Fruit fly (Drosophila melanogaster): Measurements from ENCODE around the gene ChLD3.

Gene ChLD3

dm6 chr2L:16760504-16761417 is 22.1 kb downstream of the ChLD3 start, which contains the start of gene ppk17:
ppk17 (minus strand) TSS chr2L:16760554.
- TF ChIP-seq OdsH (GFP tag; optimal IDR thresholded peaks at IDR 0.05) (no peak), fd85E (GFP tag; optimal IDR thresholded peaks at IDR 0.05) (no peak), CG11762 (GFP tag; optimal IDR thresholded peaks at IDR 0.05; ENCODE audit: insufficient read depth) (no peak), CG10669 (GFP tag; optimal IDR thresholded peaks at IDR 0.05) (no peak), CG11294 (GFP tag; IDR thresholded peaks at IDR 0.05) (no peak), CG6276 (GFP tag; optimal IDR thresholded peaks at IDR 0.05) (peak; percentile 56), CG4318 (GFP tag; optimal IDR thresholded peaks at IDR 0.05) (no peak), ss (GFP tag; optimal IDR thresholded peaks at IDR 0.05) (no peak), Eip78C (GFP tag) (no peak), eg (GFP tag; IDR thresholded peaks at IDR 0.05) (peak; percentile 75; the same call in 2 of the 3 replicates), dac (GFP tag; optimal IDR thresholded peaks at IDR 0.05) (no peak), CG6163 (GFP tag; IDR thresholded peaks at IDR 0.05) (peak; percentile 48; the same call in 1 of the 3 replicates), Ets96B (tag; optimal IDR thresholded peaks at IDR 0.05) (no peak), Sox102F (GFP tag; optimal IDR thresholded peaks at IDR 0.05) (no peak), CG15336 (GFP tag; IDR thresholded peaks at IDR 0.05) (peak; percentile 58), Hr39 (GFP tag; optimal IDR thresholded peaks at IDR 0.05) (no peak), Blimp-1 (GFP tag; optimal IDR thresholded peaks at IDR 0.05) (no peak), salr (GFP tag; optimal IDR thresholded peaks at IDR 0.05) (no peak), acj6 (GFP tag; optimal IDR thresholded peaks at IDR 0.05) (no peak), spab (GFP tag; optimal IDR thresholded peaks at IDR 0.05) (no peak), CG9139 (GFP tag; optimal IDR thresholded peaks at IDR 0.05) (no peak), CG11902 (GFP tag; optimal IDR thresholded peaks at IDR 0.05) (no peak), CG8119 (GFP tag; IDR thresholded peaks at IDR 0.05) (peak; percentile 55), Smox (GFP tag; optimal IDR thresholded peaks at IDR 0.05) (no peak), Gug (GFP tag; IDR thresholded peaks at IDR 0.05) (0 out of 2 replicates have a peak, but pooled peaks have one; percentile 19), CG7368 (GFP tag; optimal IDR thresholded peaks at IDR 0.05) (no peak), CG8632 (GFP tag; optimal IDR thresholded peaks at IDR 0.05) (no peak), svp (GFP tag) (no peak), CG10631 (GFP tag; optimal IDR thresholded peaks at IDR 0.05) (no peak)

- TF ChIP-seq eg (GFP tag; IDR thresholded peaks at IDR 0.05) = 0 out of 3 replicates have a peak, but pooled peaks have one; percentile 12
- no peak for TF ChIP-seq CG10631 (GFP tag; optimal IDR thresholded peaks at IDR 0.05)
- TF ChIP-seq svp (GFP tag) = peak; percentile 49
Observed at dm6 chr2L:16761891-16762290, 23.2 kb downstream of the ChLD3 start.

- TF ChIP-seq Ets96B (tag; optimal IDR thresholded peaks at IDR 0.05) (no peak), CG3032 (tag; optimal IDR thresholded peaks at IDR 0.05) (no peak), Sox15 (GFP tag; optimal IDR thresholded peaks at IDR 0.05) (no peak), fd59A (GFP tag; optimal IDR thresholded peaks at IDR 0.05) (no peak), Hr38 (GFP tag; optimal IDR thresholded peaks at IDR 0.05) (no peak)
Observed at dm6 chr2L:16764480-16764879, 25.8 kb downstream of the ChLD3 start.

- TF ChIP-seq CG6808 (GFP tag; optimal IDR thresholded peaks at IDR 0.05) = no peak
- TF ChIP-seq CG3032 (tag; optimal IDR thresholded peaks at IDR 0.05) = no peak
- no peak for TF ChIP-seq OdsH (GFP tag; optimal IDR thresholded peaks at IDR 0.05)
Observed at dm6 chr2L:16766070-16766752, 27.6 kb downstream of the ChLD3 start, which contains the start of gene Mhc. Mhc (plus strand) TSS chr2L:16766566.
